In the genomic region with DNA sequence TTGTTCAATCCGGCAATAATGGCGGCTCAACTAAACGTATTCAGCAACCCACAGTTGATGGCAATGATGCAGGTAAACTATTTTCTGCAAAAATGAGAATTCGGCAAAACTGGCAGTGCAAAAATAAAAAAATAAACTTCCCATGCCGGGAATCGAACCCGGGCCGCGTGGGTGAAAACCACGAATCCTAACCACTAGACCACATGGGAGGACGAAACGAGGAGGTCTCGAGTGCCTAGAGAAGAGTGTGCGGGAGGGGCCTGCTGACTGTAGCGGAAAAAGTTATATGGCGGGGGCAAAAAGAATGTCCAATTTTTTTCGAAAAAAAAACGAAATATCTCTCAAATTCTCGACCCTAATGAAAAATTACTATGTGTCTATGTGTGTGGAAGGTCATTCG, we compare ENCODE assay signal across 1 worm cellular context.
TF ChIP-seq lines count a peak whose summit lies in the region.

No protein-coding gene starts in this region.

TF ChIP-seq in whole organism, L4 larva, 104 proteins besides CTCF, POLR2A, EP300 and RAD21 (continued from another document):
- TF ChIP-seq saeg-2 (GFP tag; IDR thresholded peaks at IDR 0.05; lab: Robert Waterston, UW) (no peak), nhr-25 (tag; optimal IDR thresholded peaks at IDR 0.05; lab: Kevin White, UChicago; ENCODE audit: borderline replicate concordance, insufficient read depth) (no peak), R02D3.7 (tag; optimal IDR thresholded peaks at IDR 0.05; lab: Kevin White, UChicago) (no peak), nhr-11 (tag; optimal IDR thresholded peaks at IDR 0.05; lab: Kevin White, UChicago) (no peak), lin-15B (tag; optimal IDR thresholded peaks at IDR 0.05; lab: Kevin White, UChicago) (no peak), mes-2 (tag; optimal IDR thresholded peaks at IDR 0.05; lab: Kevin White, UChicago; ENCODE audit: poor library complexity, severe bottlenecking) (peak; percentile 56), lim-7 (GFP tag; IDR thresholded peaks at IDR 0.05; lab: Robert Waterston, UW) (peak; percentile 86), Y48G9A.11 (GFP tag; IDR thresholded peaks at IDR 0.05; lab: Robert Waterston, UW) (peak; percentile 66), Y75B8A.6 (GFP tag; IDR thresholded peaks at IDR 0.05; lab: Robert Waterston, UW) (no peak), nhr-237 (tag; optimal IDR thresholded peaks at IDR 0.05; lab: Kevin White, UChicago) (no peak), lir-3 (tag; optimal IDR thresholded peaks at IDR 0.05; lab: Kevin White, UChicago) (no peak), ceh-32 (tag; optimal IDR thresholded peaks at IDR 0.05; lab: Kevin White, UChicago; ENCODE audit: poor library complexity) (no peak), ceh-44 (GFP tag; IDR thresholded peaks at IDR 0.05; lab: Robert Waterston, UW) (0 out of 2 replicates have a peak, but pooled peaks have one; percentile 26), hmg-1.1 (GFP tag; IDR thresholded peaks at IDR 0.05; lab: Robert Waterston, UW) (peak; percentile 83), snpc-1.2 (GFP tag; IDR thresholded peaks at IDR 0.05; lab: Robert Waterston, UW) (no peak), ceh-82 (tag; optimal IDR thresholded peaks at IDR 0.05; lab: Kevin White, UChicago) (no peak), unc-39 (tag; optimal IDR thresholded peaks at IDR 0.05; lab: Kevin White, UChicago) (no peak), gei-8 (GFP tag; optimal IDR thresholded peaks at IDR 0.05; lab: Kevin White, UChicago) (no peak), mxl-3 (GFP tag; optimal IDR thresholded peaks at IDR 0.05; lab: Kevin White, UChicago) (peak; percentile 39), rbr-2 (tag; optimal IDR thresholded peaks at IDR 0.05; lab: Kevin White, UChicago) (peak; percentile 48), vab-7 (GFP tag; IDR thresholded peaks at IDR 0.05; lab: Robert Waterston, UW) (peak; percentile 83), pha-4 (GFP tag; IDR thresholded peaks at IDR 0.05; lab: Robert Waterston, UW) (peak; percentile 68), pha-4 (tag; optimal IDR thresholded peaks at IDR 0.05; lab: Kevin White, UChicago) (no peak)
